Fruit fly (Drosophila melanogaster) whole organism, embryonic: Measurements from ENCODE around the gene Gen.
A peak's percentile ranks its signal among the peaks of the same experiment; 100 is the strongest.

Experiments
- Awh ChIP-seq: fragments of 200-800 bp; sonication (Bioruptor generic); IDR thresholded peaks from 2 replicates; pipeline ENCODE4, ENCODE4 v1.3.6; 2022; ENCODE audit warnings: missing biosample characterization, missing genetic modification characterization
- CG10147 ChIP-seq: fragments of 200-800 bp; sonication (Bioruptor generic); optimal IDR thresholded peaks from 2 replicates; lab custom pipeline; 2019; ENCODE audit warnings: missing biosample characterization, mild to moderate bottlenecking, missing genetic modification characterization, moderate library complexity
- CG11560 ChIP-seq: fragments of 200-800 bp; sonication (Bioruptor generic); IDR thresholded peaks from 3 replicates; pipeline ENCODE4 v1.3.6; 2022; ENCODE audit warnings: missing biosample characterization, missing genetic modification characterization
- CG13775 ChIP-seq: fragments of 200-800 bp; sonication (Bioruptor generic); optimal IDR thresholded peaks from 3 replicates; lab custom pipeline; 2017; ENCODE audit warnings: missing biosample characterization, mild to moderate bottlenecking, missing genetic modification characterization
- CG15601 ChIP-seq: fragments of 200-800 bp; sonication (Bioruptor generic); optimal IDR thresholded peaks from 3 replicates; lab custom pipeline; 2019; ENCODE audit warnings: missing biosample characterization, mild to moderate bottlenecking, missing genetic modification characterization, moderate library complexity
- CG17361 ChIP-seq: fragments of 200-800 bp; sonication (Bioruptor generic); IDR thresholded peaks from 3 replicates; pipeline ENCODE4 v1.3.6; 2022; ENCODE audit warnings: missing biosample characterization, missing genetic modification characterization
- CG1792 ChIP-seq: fragments of 200-800 bp; sonication (Bioruptor generic); optimal IDR thresholded peaks from 2 replicates; lab custom pipeline; 2016; ENCODE audit warnings: missing biosample characterization, missing genetic modification characterization
- CG18262 ChIP-seq: fragments of 200-800 bp; optimal IDR thresholded peaks from 3 replicates; lab custom pipeline; 2019; ENCODE audit warnings: missing biosample characterization, mild to moderate bottlenecking, missing genetic modification characterization, moderate library complexity
- CG4707 ChIP-seq: fragments of 200-800 bp; sonication (Bioruptor generic); optimal IDR thresholded peaks from 2 replicates; lab custom pipeline; 2018; ENCODE audit warnings: missing biosample characterization, mild to moderate bottlenecking, missing genetic modification characterization, moderate library complexity
- CG7372 ChIP-seq: fragments of 200-800 bp; sonication (Bioruptor generic); IDR thresholded peaks from 2 replicates; pipeline ENCODE4 v1.3.6; 2022; ENCODE audit warnings: missing biosample characterization, missing genetic modification characterization
- CG8290 ChIP-seq, 3 experiments: fragments of 200-800 bp; sonication (Bioruptor generic); optimal IDR thresholded peaks; 2 replicates each; lab custom pipeline; 2016 to 2019; ENCODE audit warnings: missing biosample characterization in 3 of 3, missing genetic modification characterization in 3 of 3, mild to moderate bottlenecking in 2 of 3, moderate library complexity in 1 of 3
- CG9797 ChIP-seq: fragments of 200-800 bp; sonication (Bioruptor generic); optimal IDR thresholded peaks from 3 replicates; lab custom pipeline; 2018; ENCODE audit warnings: missing biosample characterization, mild to moderate bottlenecking, missing genetic modification characterization
- CG9876 ChIP-seq: fragments of 200-800 bp; sonication (Bioruptor generic); optimal IDR thresholded peaks from 2 replicates; lab custom pipeline; 2016; ENCODE audit warnings: missing biosample characterization, missing genetic modification characterization
- CG9932 ChIP-seq: fragments of 200-800 bp; sonication (Bioruptor generic); IDR thresholded peaks from 2 replicates; pipeline ENCODE4 v1.3.6; 2022; ENCODE audit warnings: missing biosample characterization, missing genetic modification characterization
- CoRest ChIP-seq: fragments of 200-800 bp; sonication (Bioruptor generic); optimal IDR thresholded peaks from 3 replicates; lab custom pipeline; 2018; ENCODE audit warnings: missing biosample characterization, mild to moderate bottlenecking, missing genetic modification characterization, moderate library complexity
- CrebB ChIP-seq: fragments of 200-800 bp; sonication (Bioruptor generic); optimal IDR thresholded peaks from 3 replicates; lab custom pipeline; 2018; ENCODE audit warnings: missing biosample characterization, mild to moderate bottlenecking, missing genetic modification characterization
- D19A ChIP-seq: fragments of 200-800 bp; optimal IDR thresholded peaks from 3 replicates; lab custom pipeline; 2019; ENCODE audit warnings: missing biosample characterization, mild to moderate bottlenecking, missing genetic modification characterization, moderate library complexity
- E2f1 ChIP-seq: fragments of 200-800 bp; sonication (Bioruptor generic); IDR thresholded peaks from 2 replicates; pipeline ENCODE4 v1.3.6; 2022; ENCODE audit warnings: missing biosample characterization, missing genetic modification characterization
- Fer3 ChIP-seq: fragments of 200-800 bp; sonication (Bioruptor generic); optimal IDR thresholded peaks from 2 replicates; lab custom pipeline; 2018; ENCODE audit warnings: missing biosample characterization, mild to moderate bottlenecking, missing genetic modification characterization, moderate library complexity
- Gug ChIP-seq: fragments of 200-800 bp; sonication (Bioruptor generic); IDR thresholded peaks from 4 replicates; pipeline ENCODE4 v1.3.6; 2022; ENCODE audit warnings: missing biosample characterization, missing genetic modification characterization
- Hr3 ChIP-seq: fragments of 200-800 bp; sonication (Bioruptor generic); optimal IDR thresholded peaks from 3 replicates; lab custom pipeline; 2016; ENCODE audit warnings: missing biosample characterization, missing genetic modification characterization
- Lhr ChIP-seq: fragments of 200-800 bp; sonication (Bioruptor generic); optimal IDR thresholded peaks from 3 replicates; lab custom pipeline; 2017; ENCODE audit warnings: mild to moderate bottlenecking, missing biosample characterization, missing genetic modification reagents, missing genetic modification characterization
- MESR4 ChIP-seq: fragments of 200-800 bp; sonication (Bioruptor generic); optimal IDR thresholded peaks from 2 replicates; lab custom pipeline; 2018; ENCODE audit warnings: missing biosample characterization, mild to moderate bottlenecking, missing genetic modification characterization, moderate library complexity
- Mad ChIP-seq: fragments of 200-800 bp; sonication (Bioruptor generic); optimal IDR thresholded peaks from 2 replicates; lab custom pipeline; 2016; ENCODE audit warnings: missing biosample characterization, missing genetic modification characterization
- Opbp ChIP-seq: fragments of 200-800 bp; sonication (Bioruptor generic); IDR thresholded peaks from 3 replicates; pipeline ENCODE4 v1.3.6; 2022; ENCODE audit warnings: missing biosample characterization, missing genetic modification characterization; ENCODE audit not compliant: partially characterized antibody
- Rx ChIP-seq: fragments of 200-800 bp; sonication (Bioruptor generic); IDR thresholded peaks from 2 replicates; pipeline ENCODE4 v1.3.6; 2022; ENCODE audit warnings: missing biosample characterization, missing genetic modification characterization
- Sox100B ChIP-seq: fragments of 200-800 bp; sonication (Bioruptor generic); optimal IDR thresholded peaks from 3 replicates; lab custom pipeline; 2018; ENCODE audit warnings: missing biosample characterization, mild to moderate bottlenecking, missing genetic modification characterization
- Sox102F ChIP-seq: fragments of 200-800 bp; sonication (Bioruptor generic); optimal IDR thresholded peaks from 2 replicates; lab custom pipeline; 2018; ENCODE audit warnings: missing biosample characterization, mild to moderate bottlenecking, missing genetic modification characterization, moderate library complexity
- Xbp1 ChIP-seq: fragments of 200-800 bp; sonication (Bioruptor generic); optimal IDR thresholded peaks from 3 replicates; lab custom pipeline; 2016; ENCODE audit warnings: missing biosample characterization, mild to moderate bottlenecking, missing genetic modification characterization
- abd-A ChIP-seq: fragments of 200-800 bp; sonication (Bioruptor generic); optimal IDR thresholded peaks from 3 replicates; lab custom pipeline; 2019; ENCODE audit warnings: missing biosample characterization, mild to moderate bottlenecking, missing genetic modification characterization, moderate library complexity
- ci ChIP-seq: fragments of 200-800 bp; sonication (Bioruptor generic); IDR thresholded peaks from 3 replicates; pipeline ENCODE4 v1.3.6; 2022; ENCODE audit warnings: missing biosample characterization, missing genetic modification characterization
- crc ChIP-seq: fragments of 200-800 bp; sonication (Bioruptor generic); optimal IDR thresholded peaks from 2 replicates; lab custom pipeline; 2016; ENCODE audit warnings: missing biosample characterization, missing genetic modification characterization
- cwo ChIP-seq: fragments of 200-800 bp; sonication (Bioruptor generic); optimal IDR thresholded peaks from 3 replicates; lab custom pipeline; 2017; ENCODE audit warnings: missing biosample characterization, missing genetic modification characterization, mild to moderate bottlenecking, moderate library complexity, missing genetic modification reagents
- ewg ChIP-seq: fragments of 200-800 bp; sonication (Bioruptor generic); optimal IDR thresholded peaks from 3 replicates; lab custom pipeline; 2017; ENCODE audit warnings: mild to moderate bottlenecking, missing biosample characterization, missing genetic modification reagents, missing genetic modification characterization
- ftz-f1 ChIP-seq: fragments of 200-800 bp; sonication (Bioruptor generic); optimal IDR thresholded peaks from 2 replicates; lab custom pipeline; 2016; ENCODE audit warnings: missing biosample characterization, missing genetic modification characterization
- ind ChIP-seq: fragments of 200-800 bp; sonication (Bioruptor generic); optimal IDR thresholded peaks from 3 replicates; lab custom pipeline; 2016; ENCODE audit warnings: missing biosample characterization, missing genetic modification characterization
- knrl ChIP-seq: fragments of 200-800 bp; sonication (Bioruptor generic); IDR thresholded peaks from 3 replicates; pipeline ENCODE4 v1.3.6; 2022; ENCODE audit warnings: missing biosample characterization, missing genetic modification characterization; ENCODE audit not compliant: partially characterized antibody
- lab ChIP-seq: fragments of 200-800 bp; sonication (Bioruptor generic); optimal IDR thresholded peaks from 3 replicates; lab custom pipeline; 2017; ENCODE audit warnings: missing biosample characterization, missing genetic modification characterization, mild to moderate bottlenecking, moderate library complexity, missing genetic modification reagents
- luna ChIP-seq: fragments of 200-800 bp; sonication (Bioruptor generic); optimal IDR thresholded peaks from 2 replicates; lab custom pipeline; 2016; ENCODE audit warnings: missing biosample characterization, missing genetic modification characterization
- mam ChIP-seq: fragments of 200-800 bp; sonication (Bioruptor generic); optimal IDR thresholded peaks from 3 replicates; lab custom pipeline; 2016; ENCODE audit warnings: missing biosample characterization, missing genetic modification characterization
- mirr ChIP-seq: fragments of 200-800 bp; sonication (Bioruptor generic); optimal IDR thresholded peaks from 3 replicates; lab custom pipeline; 2018; ENCODE audit warnings: missing biosample characterization, mild to moderate bottlenecking, missing genetic modification characterization
- onecut ChIP-seq: fragments of 200-800 bp; sonication (Bioruptor generic); IDR thresholded peaks from 2 replicates; pipeline ENCODE4 v1.3.6; 2022; ENCODE audit warnings: missing biosample characterization, missing genetic modification characterization
- repo ChIP-seq: fragments of 200-800 bp; sonication (Bioruptor generic); optimal IDR thresholded peaks from 2 replicates; lab custom pipeline; 2016; ENCODE audit warnings: missing biosample characterization, missing genetic modification characterization
- sisA ChIP-seq: fragments of 200-800 bp; sonication (Bioruptor generic); IDR thresholded peaks from 2 replicates; pipeline ENCODE4 v1.3.6; 2022; ENCODE audit warnings: missing biosample characterization, missing genetic modification characterization
- sna ChIP-seq: fragments of 200-800 bp; sonication (Bioruptor generic); IDR thresholded peaks from 2 replicates; pipeline ENCODE4 v1.3.6; 2022; ENCODE audit warnings: missing biosample characterization, missing genetic modification characterization; ENCODE audit not compliant: partially characterized antibody
- so ChIP-seq: fragments of 200-800 bp; sonication (Bioruptor generic); IDR thresholded peaks from 3 replicates; pipeline ENCODE4 v1.3.6; 2022; ENCODE audit warnings: missing biosample characterization, missing genetic modification characterization
- tap ChIP-seq: fragments of 200-800 bp; optimal IDR thresholded peaks from 3 replicates; lab custom pipeline; 2019; ENCODE audit warnings: missing biosample characterization, mild to moderate bottlenecking, missing genetic modification characterization, moderate library complexity
- vvl ChIP-seq: fragments of 200-800 bp; sonication (Bioruptor generic); IDR thresholded peaks from 2 replicates; pipeline ENCODE4 v1.3.6; 2022; ENCODE audit warnings: missing biosample characterization, missing genetic modification characterization

Gen gene

dm6 chr3L:5182255-5182993 is 30.2 kb upstream of the Gen start (continued):
- peak; percentile 0 for TF ChIP-seq CG15601
- TF ChIP-seq luna (GFP tag; lab: Kevin White, UChicago) = no peak
- TF ChIP-seq MESR4 (GFP tag; lab: Kevin White, UChicago) = no peak
- TF ChIP-seq CG9797 (GFP tag; lab: Kevin White, UChicago) = no peak
- peak; percentile 41; the same call in 1 of the 3 replicates for TF ChIP-seq so (GFP tag; lab: Robert Waterston, UW)
- peak; percentile 36 for TF ChIP-seq Fer3 (tag; lab: Kevin White, UChicago)
- TF ChIP-seq ftz-f1 = no peak
- TF ChIP-seq tap (tag; lab: Kevin White, UChicago) = peak; percentile 21
- peak; percentile 20; the same call in 1 of the 2 replicates for TF ChIP-seq Rx (GFP tag; lab: Robert Waterston, UW)
- no peak for TF ChIP-seq CG9876
- TF ChIP-seq cwo (GFP tag; lab: Kevin White, UChicago) = peak; percentile 62
- TF ChIP-seq Awh (GFP tag; lab: Robert Waterston, UW) = no peak
- TF ChIP-seq sisA (GFP tag; lab: Robert Waterston, UW) = peak; percentile 46
- TF ChIP-seq Opbp = no peak
- TF ChIP-seq ewg = peak; percentile 24
- peak; percentile 53; the same call in 1 of the 3 replicates for TF ChIP-seq ci (GFP tag; lab: Robert Waterston, UW)
- peak; percentile 15 for TF ChIP-seq CG13775 (GFP tag; lab: Kevin White, UChicago)
- no peak for TF ChIP-seq knrl (GFP tag; lab: Robert Waterston, UW)
- TF ChIP-seq Mad = peak; percentile 14
- TF ChIP-seq CoRest (tag; lab: Kevin White, UChicago) = peak; percentile 36
- peak; percentile 26 for TF ChIP-seq CG18262 (tag; lab: Kevin White, UChicago)
- no peak for TF ChIP-seq repo
- peak; percentile 77 for TF ChIP-seq abd-A
- peak; percentile 39 for TF ChIP-seq Hr3
- no peak for TF ChIP-seq sna
- TF ChIP-seq Sox102F (GFP tag; lab: Kevin White, UChicago) = peak; percentile 52
- TF ChIP-seq E2f1 (GFP tag; lab: Robert Waterston, UW) = no peak
- peak; percentile 33; the same call in 1 of the 2 replicates for TF ChIP-seq CG9932
- peak; percentile 77 for TF ChIP-seq vvl (GFP tag; lab: Robert Waterston, UW)
- no peak for TF ChIP-seq Gug (GFP tag; lab: Robert Waterston, UW)
- TF ChIP-seq Lhr (GFP tag; lab: Kevin White, UChicago) = no peak
- TF ChIP-seq lab (GFP tag; lab: Kevin White, UChicago) = peak; percentile 77
- peak; percentile 29 for TF ChIP-seq Xbp1
- TF ChIP-seq CG4707 (GFP tag; lab: Kevin White, UChicago) = no peak
- peak; percentile 26; the same call in 1 of the 2 replicates for TF ChIP-seq onecut (GFP tag; lab: Robert Waterston, UW)
- TF ChIP-seq CG17361 (GFP tag; lab: Robert Waterston, UW) = peak; percentile 40; the same call in 1 of the 3 replicates
- no peak for TF ChIP-seq crc (GFP tag; lab: Kevin White, UChicago)
- TF ChIP-seq CG10147 (GFP tag; lab: Kevin White, UChicago) = peak; percentile 57
- TF ChIP-seq CG7372 = no peak
- TF ChIP-seq CG1792 (GFP tag; lab: Kevin White, UChicago) = no peak
- TF ChIP-seq mirr (GFP tag; lab: Kevin White, UChicago) = no peak
- peak; percentile 14 for TF ChIP-seq D19A (tag; lab: Kevin White, UChicago)
- TF ChIP-seq ind (GFP tag; lab: Kevin White, UChicago) = peak; percentile 27
- TF ChIP-seq mam (GFP tag; lab: Kevin White, UChicago) = peak; percentile 14
- peak; percentile 11 for TF ChIP-seq CrebB (tag; lab: Kevin White, UChicago)
- 0 out of 3 replicates have a peak, but pooled peaks have one; percentile 39 for TF ChIP-seq CG11560
- peak; percentile 23 for TF ChIP-seq Sox100B (GFP tag; lab: Kevin White, UChicago)
- TF ChIP-seq CG8290 (GFP tag; optimal IDR thresholded peaks at IDR 0.05; lab: Kevin White, UChicago) = no peak
- TF ChIP-seq CG8290 (tag; optimal IDR thresholded peaks at IDR 0.05; lab: Kevin White, UChicago) = peak in 1 of 2 experiments; percentile 53
